Worm (Caenorhabditis elegans) whole organism, young adult: ENCODE measurements around the gene col-176.

Experiments used
- B0336.3 ChIP-seq: fragments of 200-800 bp; sonication (Bioruptor generic); IDR thresholded peaks from 2 replicates; pipeline ENCODE4 v1.3.6; 2022; ENCODE audit warnings: missing genetic modification characterization, missing compliant biosample characterization
- C06A6.2 ChIP-seq: fragments of 200-800 bp; sonication (Bioruptor generic); conservative IDR thresholded peaks from 2 replicates; pipeline ENCODE4 v1.3.6; 2022; ENCODE audit warnings: missing genetic modification characterization, missing compliant biosample characterization
- C17E4.6 ChIP-seq: fragments of 200-800 bp; sonication (Bioruptor generic); IDR thresholded peaks from 2 replicates; pipeline ENCODE4 v1.3.6; 2022; ENCODE audit warnings: missing genetic modification reagents, missing genetic modification characterization, missing compliant biosample characterization
- aptf-2 ChIP-seq: fragments of 200-800 bp; sonication (Bioruptor generic); conservative IDR thresholded peaks from 2 replicates; pipeline ENCODE4 v1.3.6; 2022; ENCODE audit warnings: missing genetic modification reagents, missing genetic modification characterization, missing compliant biosample characterization
- attf-5 ChIP-seq: fragments of 200-800 bp; sonication (Bioruptor generic); optimal IDR thresholded peaks from 2 replicates; lab custom pipeline; 2018; ENCODE audit warnings: mild to moderate bottlenecking, missing genetic modification characterization, missing compliant biosample characterization
- efl-1 ChIP-seq: fragments of 150-350 bp; optimal IDR thresholded peaks from 2 replicates; lab custom pipeline; 2014; ENCODE audit warnings: missing biosample characterization, missing genetic modification reagents, missing genetic modification characterization
- mes-4 ChIP-seq: sonication (generic microtip); optimal IDR thresholded peaks from 2 replicates; lab custom pipeline; 2016; ENCODE audit warnings: missing genotype, missing genetic modification characterization, missing compliant biosample characterization
- nhr-80 ChIP-seq: sonication (generic microtip); optimal IDR thresholded peaks from 2 replicates; lab custom pipeline; 2016; ENCODE audit warnings: missing genetic modification characterization, missing compliant biosample characterization
- pha-4 ChIP-seq: fragments of 150-350 bp; sonication (generic microtip); optimal IDR thresholded peaks from 2 replicates; lab custom pipeline; 2014; ENCODE audit warnings: missing biosample characterization, missing genetic modification reagents, missing genetic modification characterization
- snpc-1.1 ChIP-seq: sonication (generic microtip); optimal IDR thresholded peaks from 2 replicates; lab custom pipeline; 2017; ENCODE audit warnings: missing genetic modification characterization, mild to moderate bottlenecking, missing compliant biosample characterization, antibody characterized with exemption, moderate library complexity, missing genotype, missing genetic modification reagents; ENCODE audit not compliant: insufficient read depth
- sptf-2 ChIP-seq: fragments of 200-800 bp; sonication (Bioruptor generic); optimal IDR thresholded peaks from 2 replicates; lab custom pipeline; 2018; ENCODE audit warnings: mild to moderate bottlenecking, missing genetic modification characterization, missing compliant biosample characterization
- tbx-9 ChIP-seq: sonication (generic microtip); optimal IDR thresholded peaks from 2 replicates; lab custom pipeline; 2016; ENCODE audit warnings: borderline replicate concordance, missing genetic modification characterization, inconsistent platforms, missing compliant biosample characterization
- ztf-18 ChIP-seq: sonication (generic microtip); optimal IDR thresholded peaks from 2 replicates; lab custom pipeline; 2016; ENCODE audit warnings: missing genotype, mild to moderate bottlenecking, missing genetic modification characterization, missing compliant biosample characterization

DNA sequence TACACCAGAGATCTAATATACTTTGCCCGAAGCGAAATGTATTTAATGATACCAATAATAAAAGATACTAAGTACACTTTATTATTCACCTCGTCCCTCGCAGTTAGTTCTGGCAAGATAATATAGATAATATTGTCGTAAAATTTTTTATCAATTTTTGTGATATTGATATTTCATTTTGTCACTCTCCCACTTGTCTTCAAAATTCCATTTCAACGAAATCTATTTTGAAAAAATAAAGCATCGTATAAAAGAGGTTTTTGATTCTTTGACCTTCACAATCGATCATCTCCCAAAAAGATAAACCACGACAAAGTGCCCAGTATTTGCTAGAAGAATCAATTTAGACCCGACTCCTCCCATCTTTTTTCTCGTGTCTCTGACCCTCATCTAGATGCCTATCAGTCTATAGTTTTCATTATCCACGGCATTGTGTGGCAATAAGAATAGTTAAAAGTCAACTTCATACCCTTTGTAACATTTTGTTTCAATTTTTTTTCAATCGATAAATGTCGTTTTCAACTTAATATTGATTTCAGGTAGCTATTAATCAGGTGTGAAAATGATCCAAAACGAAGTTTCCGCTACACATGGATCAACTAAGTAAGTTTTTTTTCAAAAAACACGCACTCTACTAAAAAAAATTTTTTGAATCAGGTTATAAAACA is 23.5 kb upstream of the col-176 start, which contains the start of gene cbs-1:
- no peak for TF ChIP-seq C17E4.6 (GFP tag; lab: Robert Waterston, UW)
- TF ChIP-seq aptf-2 (GFP tag; lab: Robert Waterston, UW) = no peak
- no peak for TF ChIP-seq B0336.3 (GFP tag; lab: Robert Waterston, UW)
- no peak for TF ChIP-seq snpc-1.1
- TF ChIP-seq C06A6.2 (GFP tag; lab: Robert Waterston, UW) = no peak
- TF ChIP-seq efl-1 (GFP tag; lab: Kevin White, UChicago) = no peak
- no peak for TF ChIP-seq attf-5 (GFP tag; lab: Kevin White, UChicago)
- no peak for TF ChIP-seq sptf-2 (GFP tag; lab: Kevin White, UChicago)
- TF ChIP-seq pha-4 (tag; lab: Kevin White, UChicago) = no peak
- TF ChIP-seq ztf-18 (tag; lab: Kevin White, UChicago) = no peak
- TF ChIP-seq nhr-80 (tag; lab: Kevin White, UChicago) = peak; percentile 9
- TF ChIP-seq tbx-9 = no peak
- no peak for TF ChIP-seq mes-4 (tag; lab: Kevin White, UChicago)
